Worm (Caenorhabditis elegans): ENCODE data around the gene F17E5.2.
A peak's percentile ranks its signal among the peaks of the same experiment; 100 is the strongest.

The F17E5.2 gene

DNA sequence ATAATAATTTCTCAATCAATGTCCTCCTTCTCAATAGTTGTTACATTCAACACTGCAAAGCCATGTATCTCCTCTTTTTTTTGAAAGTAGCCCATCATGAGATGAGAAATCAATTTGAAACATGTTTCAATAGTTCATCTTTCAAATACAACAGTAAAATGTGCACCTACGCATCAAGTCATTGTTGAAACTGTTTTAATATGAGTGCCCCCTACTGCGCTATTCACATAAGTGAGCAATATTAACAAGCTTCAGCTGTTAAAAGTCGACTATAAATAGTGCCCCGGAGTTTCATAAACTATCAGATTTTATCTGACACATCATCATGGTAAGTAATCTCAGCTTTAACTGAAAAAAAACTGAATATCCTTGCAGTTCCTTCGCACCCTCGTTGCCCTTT, 33.6 kb upstream of the F17E5.2 start, which contains the start of the genes nspc-15 and F19H6.6:
Gene nspc-15 (plus strand): TSS at position 301 of the 400 bp plus-strand sequence.
Gene F19H6.6 (plus strand): TSS at position 384 of the 400 bp plus-strand sequence.
- TF ChIP-seq ceh-31 (tag; optimal IDR thresholded peaks at IDR 0.05) = no peak
- TF ChIP-seq unc-42 (tag; optimal IDR thresholded peaks at IDR 0.05) = no peak
- TF ChIP-seq pha-4 (tag; optimal IDR thresholded peaks at IDR 0.05) = no peak
- no peak for TF ChIP-seq hlh-30 (tag; optimal IDR thresholded peaks at IDR 0.05; ENCODE audit: insufficient read depth)
- TF ChIP-seq unc-86 (tag; optimal IDR thresholded peaks at IDR 0.05) = no peak
- no peak for TF ChIP-seq hlh-8 (tag; optimal IDR thresholded peaks at IDR 0.05)

DNA sequence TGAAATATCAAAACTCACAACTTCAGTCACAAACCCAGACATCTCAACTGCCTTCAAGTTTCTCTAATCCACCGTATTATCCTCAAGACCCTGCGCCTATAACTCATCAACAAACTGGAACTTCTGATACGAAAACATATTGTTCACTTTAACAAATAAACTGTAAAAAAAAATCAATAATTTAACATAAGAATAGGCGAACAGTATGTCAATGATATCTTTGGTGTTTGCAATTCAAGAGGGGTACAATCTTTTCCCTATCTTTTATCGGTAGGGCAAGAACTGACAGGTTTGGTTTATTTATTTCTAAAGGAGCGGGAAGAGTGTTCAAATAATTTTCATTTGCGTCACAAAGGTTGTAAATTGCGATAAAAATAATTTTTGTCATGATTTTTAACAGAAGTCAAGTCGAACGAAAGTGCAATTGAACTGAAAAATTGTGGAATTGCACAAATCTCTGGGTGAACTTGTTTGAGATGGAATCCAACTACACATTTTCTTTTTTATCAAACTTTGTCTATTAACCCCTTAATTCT, 31.0 kb upstream of the F17E5.2 start:
- TF ChIP-seq madf-2 (tag; optimal IDR thresholded peaks at IDR 0.05) (no peak), ahr-1 (tag; optimal IDR thresholded peaks at IDR 0.05) (no peak), C08G9.2 (tag; optimal IDR thresholded peaks at IDR 0.05) (no peak), pha-4 (tag; optimal IDR thresholded peaks at IDR 0.05) (no peak), ztf-16 (tag; optimal IDR thresholded peaks at IDR 0.05) (no peak), pat-9 (tag; optimal IDR thresholded peaks at IDR 0.05) (no peak), pha-2 (tag; optimal IDR thresholded peaks at IDR 0.05) (no peak), ceh-9 (tag; optimal IDR thresholded peaks at IDR 0.05) (no peak), ceh-24 (tag; optimal IDR thresholded peaks at IDR 0.05) (no peak), hlh-6 (tag; optimal IDR thresholded peaks at IDR 0.05) (no peak), pros-1 (tag; optimal IDR thresholded peaks at IDR 0.05) (no peak), ceh-22 (tag; optimal IDR thresholded peaks at IDR 0.05) (no peak), F13H6.1 (tag; optimal IDR thresholded peaks at IDR 0.05) (no peak), pag-3 (tag; optimal IDR thresholded peaks at IDR 0.05; ENCODE audit: borderline replicate concordance) (no peak), dmd-4 (tag; optimal IDR thresholded peaks at IDR 0.05; ENCODE audit: borderline replicate concordance) (no peak), unc-42 (tag; optimal IDR thresholded peaks at IDR 0.05) (peak; percentile 65), ceh-45 (GFP tag; IDR thresholded peaks at IDR 0.05) (no peak), unc-3 (GFP tag; conservative IDR thresholded peaks at IDR 0.05) (peak; percentile 9; the same call in 1 of the 2 replicates), unc-3 (tag; optimal IDR thresholded peaks at IDR 0.05) (peak; percentile 55), che-1 (tag; optimal IDR thresholded peaks at IDR 0.05) (no peak), ceh-34 (tag; optimal IDR thresholded peaks at IDR 0.05) (peak; percentile 67), pax-1 (tag; optimal IDR thresholded peaks at IDR 0.05) (peak; percentile 20), ceh-19 (GFP tag; optimal IDR thresholded peaks at IDR 0.05) (no peak), T23F11.4 (GFP tag; optimal IDR thresholded peaks at IDR 0.05) (no peak), ama-1 (optimal IDR thresholded peaks at IDR 0.05) (no peak), ceh-48 (tag; optimal IDR thresholded peaks at IDR 0.05) (peak; percentile 38), ceh-31 (tag; optimal IDR thresholded peaks at IDR 0.05) (peak; percentile 64), npax-4 (tag; optimal IDR thresholded peaks at IDR 0.05) (no peak), odd-2 (tag; optimal IDR thresholded peaks at IDR 0.05) (no peak), ceh-18 (tag; optimal IDR thresholded peaks at IDR 0.05) (peak; percentile 94), lim-6 (tag; optimal IDR thresholded peaks at IDR 0.05) (no peak), K09A11.1 (tag; optimal IDR thresholded peaks at IDR 0.05; ENCODE audit: insufficient read depth) (peak; percentile 78), ceh-2 (tag; optimal IDR thresholded peaks at IDR 0.05) (no peak), ceh-14 (tag; optimal IDR thresholded peaks at IDR 0.05) (peak; percentile 42), tbx-7 (tag; optimal IDR thresholded peaks at IDR 0.05) (no peak), mec-3 (tag; optimal IDR thresholded peaks at IDR 0.05; ENCODE audit: borderline replicate concordance) (no peak), pqm-1 (tag; optimal IDR thresholded peaks at IDR 0.05) (peak; percentile 33), elt-4 (tag; optimal IDR thresholded peaks at IDR 0.05) (no peak), ttx-3 (tag; optimal IDR thresholded peaks at IDR 0.05) (no peak), elt-2 (tag; optimal IDR thresholded peaks at IDR 0.05) (peak; percentile 64), C38D4.7 (GFP tag; optimal IDR thresholded peaks at IDR 0.05) (no peak), ceh-30 (tag; optimal IDR thresholded peaks at IDR 0.05) (peak; percentile 1), lin-11 (tag; optimal IDR thresholded peaks at IDR 0.05) (no peak), gmeb-2 (tag; optimal IDR thresholded peaks at IDR 0.05) (no peak), hlh-30 (tag; optimal IDR thresholded peaks at IDR 0.05; ENCODE audit: insufficient read depth) (no peak), tbx-2 (tag; optimal IDR thresholded peaks at IDR 0.05) (peak; percentile 71), fkh-10 (GFP tag; optimal IDR thresholded peaks at IDR 0.05) (no peak), nhr-11 (tag; optimal IDR thresholded peaks at IDR 0.05) (peak; percentile 73)
